Worm (Caenorhabditis elegans): ENCODE results near the gene utp-20.
A peak's percentile ranks its signal among the peaks of the same experiment; 100 is the strongest.

utp-20 gene

DNA sequence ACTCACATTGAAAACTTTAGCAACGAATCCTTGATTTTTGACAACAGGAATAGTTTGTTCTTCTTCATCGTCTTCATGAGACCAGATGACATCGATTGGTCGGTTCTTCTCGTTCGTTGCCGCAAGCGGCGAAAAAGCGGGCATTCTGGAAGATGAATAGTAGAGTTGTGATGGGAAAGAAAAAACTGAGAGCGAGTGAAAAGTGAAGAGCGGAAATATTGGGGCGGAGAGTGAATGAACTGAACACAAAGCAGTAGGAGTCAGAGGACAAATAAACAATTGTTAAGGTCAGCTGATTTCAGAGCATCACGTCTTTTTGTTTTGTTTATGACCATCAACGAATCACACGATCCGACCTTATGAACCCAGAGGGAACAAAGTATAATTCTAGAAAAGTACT is 25.1 kb downstream of the utp-20 start, which contains the start of gene F18C5.10:
Gene F18C5.10 (minus strand): TSS at position 145 of the 400 bp plus-strand sequence.
- TF ChIP-seq eor-1 (tag; optimal IDR thresholded peaks at IDR 0.05) (no peak), ama-1 (optimal IDR thresholded peaks at IDR 0.05) (peak; percentile 12), pha-4 (tag; optimal IDR thresholded peaks at IDR 0.05) (peak; percentile 28), ceh-82 (tag; optimal IDR thresholded peaks at IDR 0.05) (no peak), egl-5 (tag; optimal IDR thresholded peaks at IDR 0.05) (peak; percentile 38), lin-39 (tag; optimal IDR thresholded peaks at IDR 0.05) (peak; percentile 6)

DNA sequence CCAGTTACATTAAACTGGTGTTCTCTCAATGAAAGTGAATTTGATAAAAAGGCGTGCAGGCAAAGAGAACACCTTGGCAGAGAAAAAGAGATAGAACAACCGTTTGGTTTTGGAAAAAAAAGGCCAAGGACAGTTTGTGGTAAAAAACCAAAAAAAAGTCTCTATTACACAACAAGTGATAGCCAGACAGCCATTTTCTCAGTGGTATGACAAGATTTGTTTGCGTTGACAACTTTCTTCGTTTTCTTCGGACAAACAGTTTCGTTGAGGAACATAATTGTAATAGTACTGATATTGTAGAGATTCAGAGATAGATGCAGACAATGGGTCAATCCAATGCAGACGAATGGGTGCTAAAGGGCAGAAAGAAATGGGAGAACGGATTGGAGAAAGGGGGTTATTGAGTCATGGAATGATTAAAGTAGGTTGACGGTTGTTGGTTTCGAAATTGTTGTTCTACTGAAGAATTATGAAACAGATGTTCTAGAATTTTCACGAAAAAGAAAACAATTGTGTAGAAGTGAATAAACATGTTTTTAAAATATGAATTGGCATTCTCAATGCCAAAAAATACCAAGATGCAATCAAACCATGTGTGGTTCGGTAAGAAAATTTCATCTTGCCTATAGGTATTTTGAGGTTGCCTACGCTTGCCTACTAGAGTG is 26.2 kb downstream of the utp-20 start:
- TF ChIP-seq zag-1 (tag; optimal IDR thresholded peaks at IDR 0.05), result no peak
- peak; percentile 46 for TF ChIP-seq ama-1 (optimal IDR thresholded peaks at IDR 0.05)
- TF ChIP-seq nhr-11 (tag; optimal IDR thresholded peaks at IDR 0.05), result no peak
- TF ChIP-seq ztf-11 (tag; optimal IDR thresholded peaks at IDR 0.05), result no peak
- TF ChIP-seq nhr-77 (tag; optimal IDR thresholded peaks at IDR 0.05), result no peak
- no peak for TF ChIP-seq ceh-82 (tag; optimal IDR thresholded peaks at IDR 0.05)
- no peak for TF ChIP-seq lsy-12 (tag; optimal IDR thresholded peaks at IDR 0.05)
- no peak for TF ChIP-seq ceh-16 (tag; optimal IDR thresholded peaks at IDR 0.05)
- no peak for TF ChIP-seq nhr-12 (tag; optimal IDR thresholded peaks at IDR 0.05)
- TF ChIP-seq nhr-25 (tag; optimal IDR thresholded peaks at IDR 0.05), result peak; percentile 85
- TF ChIP-seq elt-3 (tag; optimal IDR thresholded peaks at IDR 0.05), result peak in 1 of 3 experiments; percentile 45
- no peak for TF ChIP-seq nhr-237 (tag; optimal IDR thresholded peaks at IDR 0.05)
- TF ChIP-seq mdl-1 (tag; optimal IDR thresholded peaks at IDR 0.05), result no peak
- TF ChIP-seq egl-5 (tag; optimal IDR thresholded peaks at IDR 0.05), result peak; percentile 68
- no peak for TF ChIP-seq daf-12 (tag; optimal IDR thresholded peaks at IDR 0.05)
- TF ChIP-seq nhr-67 (tag; optimal IDR thresholded peaks at IDR 0.05), result no peak
- TF ChIP-seq fkh-2 (tag; optimal IDR thresholded peaks at IDR 0.05), result no peak
- TF ChIP-seq nhr-23 (tag; optimal IDR thresholded peaks at IDR 0.05), result peak; percentile 64
- no peak for TF ChIP-seq ZK546.5 (tag; optimal IDR thresholded peaks at IDR 0.05)
- TF ChIP-seq ceh-9 (tag; optimal IDR thresholded peaks at IDR 0.05), result no peak
- peak; percentile 32 for TF ChIP-seq nhr-43 (tag; optimal IDR thresholded peaks at IDR 0.05; ENCODE audit: poor library complexity, severe bottlenecking)
- TF ChIP-seq mml-1 (tag; optimal IDR thresholded peaks at IDR 0.05), result no peak
- TF ChIP-seq fos-1 (tag; optimal IDR thresholded peaks at IDR 0.05), result no peak
- no peak for TF ChIP-seq hmg-11 (tag; optimal IDR thresholded peaks at IDR 0.05)
- peak; percentile 5 for TF ChIP-seq jun-1 (tag; optimal IDR thresholded peaks at IDR 0.05)
- no peak for TF ChIP-seq lin-15B (tag; optimal IDR thresholded peaks at IDR 0.05)
- no peak for TF ChIP-seq tbx-2 (tag; optimal IDR thresholded peaks at IDR 0.05)
- no peak for TF ChIP-seq pqm-1 (tag; optimal IDR thresholded peaks at IDR 0.05)
- TF ChIP-seq nhr-28 (tag; optimal IDR thresholded peaks at IDR 0.05), result no peak
- no peak for TF ChIP-seq elt-2 (tag; optimal IDR thresholded peaks at IDR 0.05)
- TF ChIP-seq R02D3.7 (tag; optimal IDR thresholded peaks at IDR 0.05), result no peak
- no peak for TF ChIP-seq unc-62 (GFP tag; optimal IDR thresholded peaks at IDR 0.05)
- TF ChIP-seq egl-27 (tag; optimal IDR thresholded peaks at IDR 0.05), result no peak
- TF ChIP-seq elt-1 (tag; optimal IDR thresholded peaks at IDR 0.05), result no peak
- no peak for TF ChIP-seq nfya-1 (tag; optimal IDR thresholded peaks at IDR 0.05; ENCODE audit: insufficient read depth)
- TF ChIP-seq pha-4 (tag; optimal IDR thresholded peaks at IDR 0.05), result peak; percentile 63

DNA sequence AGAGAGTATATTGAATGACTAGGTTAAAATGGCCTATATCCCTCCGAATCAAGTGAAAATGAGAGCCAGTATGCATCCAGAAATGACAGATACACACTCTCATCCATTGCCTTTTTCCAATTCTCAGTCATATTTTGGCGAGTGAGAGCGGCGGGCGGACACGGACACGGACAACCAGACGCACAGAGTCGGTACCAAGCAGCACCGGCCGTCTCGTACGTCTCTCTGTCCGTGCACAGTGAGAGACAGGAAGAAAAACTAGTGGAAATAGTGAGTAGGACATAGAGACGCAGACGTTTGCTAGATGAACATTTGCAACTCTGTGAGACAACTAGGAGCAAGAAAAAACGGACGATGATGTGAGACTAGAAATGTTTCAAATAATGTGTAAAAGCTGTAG is 27.1 kb downstream of the utp-20 start:
- TF ChIP-seq nfya-1 (tag; optimal IDR thresholded peaks at IDR 0.05; ENCODE audit: insufficient read depth) (peak; percentile 55), lsy-12 (tag; optimal IDR thresholded peaks at IDR 0.05) (no peak), hmg-11 (tag; optimal IDR thresholded peaks at IDR 0.05) (peak; percentile 55), ceh-28 (tag; optimal IDR thresholded peaks at IDR 0.05) (peak; percentile 21), fkh-2 (tag; optimal IDR thresholded peaks at IDR 0.05) (no peak), lin-39 (tag; optimal IDR thresholded peaks at IDR 0.05) (peak; percentile 70), ceh-82 (tag; optimal IDR thresholded peaks at IDR 0.05) (no peak), elt-2 (tag; optimal IDR thresholded peaks at IDR 0.05) (peak; percentile 3), elt-1 (tag; optimal IDR thresholded peaks at IDR 0.05) (no peak), nhr-25 (tag; optimal IDR thresholded peaks at IDR 0.05) (no peak), unc-62 (GFP tag; optimal IDR thresholded peaks at IDR 0.05) (no peak), snpc-4 (tag; optimal IDR thresholded peaks at IDR 0.05) (peak; percentile 67), lin-15B (tag; optimal IDR thresholded peaks at IDR 0.05) (peak; percentile 16)

Data from whole organism, L3 larva.